Fruit fly (Drosophila melanogaster) whole organism, prepupa: ENCODE measurements around the gene Surf1.

Source experiments
- CG10631 ChIP-seq: fragments of 200-800 bp; sonication (Bioruptor generic); optimal IDR thresholded peaks from 2 replicates; lab custom pipeline; 2016; ENCODE audit warnings: missing biosample characterization, missing genetic modification characterization
- CG10669 ChIP-seq: fragments of 200-800 bp; sonication (Bioruptor generic); optimal IDR thresholded peaks from 3 replicates; lab custom pipeline; 2018; ENCODE audit warnings: missing biosample characterization, mild to moderate bottlenecking, missing genetic modification characterization, moderate library complexity
- CG8632 ChIP-seq: fragments of 200-800 bp; sonication (Bioruptor generic); optimal IDR thresholded peaks from 3 replicates; lab custom pipeline; 2016; ENCODE audit warnings: missing biosample characterization, missing genetic modification characterization
- Gug ChIP-seq: fragments of 200-800 bp; sonication (Bioruptor generic); IDR thresholded peaks from 2 replicates; pipeline ENCODE4 v1.3.6; 2022; ENCODE audit warnings: missing biosample characterization, missing genetic modification characterization
- Sox102F ChIP-seq: fragments of 200-800 bp; sonication (Bioruptor generic); optimal IDR thresholded peaks from 2 replicates; lab custom pipeline; 2016; ENCODE audit warnings: missing biosample characterization, mild to moderate bottlenecking, missing genetic modification characterization
- dsx ChIP-seq: fragments of 200-800 bp; optimal IDR thresholded peaks from 3 replicates; lab custom pipeline; 2019; ENCODE audit warnings: missing biosample characterization, mild to moderate bottlenecking, missing genetic modification characterization, moderate library complexity; ENCODE audit not compliant: poor library complexity, severe bottlenecking

- TF ChIP-seq CG10669 (GFP tag; lab: Kevin White, UChicago): no peak
- TF ChIP-seq Sox102F (GFP tag; lab: Kevin White, UChicago): no peak
- no peak for TF ChIP-seq CG10631 (GFP tag; lab: Kevin White, UChicago)
- TF ChIP-seq CG8632: no peak
- no peak for TF ChIP-seq Gug (GFP tag; lab: Robert Waterston, UW)
- TF ChIP-seq dsx: no peak
Measured at dm6 chr3L:6913823-6914222, 44.3 kb upstream of the Surf1 start.
